Fruit fly (Drosophila melanogaster) whole organism, prepupa: Measurements from ENCODE around the gene CG31636.

Source experiments
- CG10631 ChIP-seq: fragments of 200-800 bp; sonication (Bioruptor generic); optimal IDR thresholded peaks from 2 replicates; lab custom pipeline; 2016; ENCODE audit warnings: missing biosample characterization, missing genetic modification characterization
- CG10669 ChIP-seq: fragments of 200-800 bp; sonication (Bioruptor generic); optimal IDR thresholded peaks from 3 replicates; lab custom pipeline; 2018; ENCODE audit warnings: missing biosample characterization, mild to moderate bottlenecking, missing genetic modification characterization, moderate library complexity
- CG11294 ChIP-seq: fragments of 200-800 bp; sonication (Bioruptor generic); IDR thresholded peaks from 2 replicates; pipeline ENCODE4 v1.3.6; 2022; ENCODE audit warnings: missing biosample characterization, missing genetic modification characterization
- CG11902 ChIP-seq: fragments of 200-800 bp; sonication (Bioruptor generic); optimal IDR thresholded peaks from 3 replicates; lab custom pipeline; 2016; ENCODE audit warnings: missing biosample characterization, missing genetic modification characterization
- CG15336 ChIP-seq: fragments of 200-800 bp; sonication (Bioruptor generic); IDR thresholded peaks from 2 replicates; pipeline ENCODE4 v1.3.6; 2022; ENCODE audit warnings: missing biosample characterization, missing genetic modification characterization
- CG32006 ChIP-seq: fragments of 200-800 bp; sonication (Bioruptor generic); optimal IDR thresholded peaks from 3 replicates; lab custom pipeline; 2017; ENCODE audit warnings: missing biosample characterization, mild to moderate bottlenecking, missing genetic modification characterization
- CG34406 ChIP-seq: fragments of 200-800 bp; sonication (Bioruptor generic); optimal IDR thresholded peaks from 3 replicates; lab custom pipeline; 2016; ENCODE audit warnings: missing biosample characterization, missing genetic modification characterization
- CG4318 ChIP-seq: fragments of 200-800 bp; sonication (Bioruptor generic); optimal IDR thresholded peaks from 3 replicates; lab custom pipeline; 2017; ENCODE audit warnings: missing biosample characterization, mild to moderate bottlenecking, missing genetic modification characterization
- CG6276 ChIP-seq: fragments of 200-800 bp; sonication (Bioruptor generic); optimal IDR thresholded peaks from 2 replicates; lab custom pipeline; 2017; ENCODE audit warnings: missing biosample characterization, mild to moderate bottlenecking, missing genetic modification characterization
- CG6792 ChIP-seq: fragments of 200-800 bp; sonication (Bioruptor generic); optimal IDR thresholded peaks from 3 replicates; lab custom pipeline; 2016; ENCODE audit warnings: missing biosample characterization, missing genetic modification characterization
- CG6854 ChIP-seq: fragments of 200-800 bp; sonication (Bioruptor generic); optimal IDR thresholded peaks from 2 replicates; lab custom pipeline; 2017; ENCODE audit warnings: missing biosample characterization, mild to moderate bottlenecking, missing genetic modification characterization
- CG8319 ChIP-seq: fragments of 200-800 bp; sonication (Bioruptor generic); optimal IDR thresholded peaks from 3 replicates; lab custom pipeline; 2016; ENCODE audit warnings: missing biosample characterization, missing genetic modification characterization
- CG8632 ChIP-seq: fragments of 200-800 bp; sonication (Bioruptor generic); optimal IDR thresholded peaks from 3 replicates; lab custom pipeline; 2016; ENCODE audit warnings: missing biosample characterization, missing genetic modification characterization
- Eip75B ChIP-seq: fragments of 200-800 bp; sonication (Bioruptor generic); optimal IDR thresholded peaks from 3 replicates; lab custom pipeline; 2016; ENCODE audit warnings: missing biosample characterization, missing genetic modification characterization
- Eip78C ChIP-seq: fragments of 200-800 bp; sonication (Bioruptor generic); peaks from one replicate; lab custom pipeline; 2016; ENCODE audit warnings: missing biosample characterization, missing genetic modification characterization
- Eip93F ChIP-seq: fragments of 200-800 bp; sonication (Bioruptor generic); optimal IDR thresholded peaks from 2 replicates; lab custom pipeline; 2016; ENCODE audit warnings: missing biosample characterization, mild to moderate bottlenecking, missing genetic modification characterization
- Ets21C ChIP-seq: fragments of 200-800 bp; sonication (Bioruptor generic); optimal IDR thresholded peaks from 3 replicates; lab custom pipeline; 2016; ENCODE audit warnings: missing biosample characterization, missing genetic modification characterization
- Ets96B ChIP-seq: fragments of 200-800 bp; optimal IDR thresholded peaks from 2 replicates; lab custom pipeline; 2019; ENCODE audit warnings: missing biosample characterization, mild to moderate bottlenecking, missing genetic modification characterization, moderate library complexity
- Gug ChIP-seq: fragments of 200-800 bp; sonication (Bioruptor generic); IDR thresholded peaks from 2 replicates; pipeline ENCODE4 v1.3.6; 2022; ENCODE audit warnings: missing biosample characterization, missing genetic modification characterization
- Hr39 ChIP-seq: fragments of 200-800 bp; sonication (Bioruptor generic); optimal IDR thresholded peaks from 2 replicates; lab custom pipeline; 2016; ENCODE audit warnings: missing biosample characterization, missing genetic modification characterization
- Lpt ChIP-seq: fragments of 200-800 bp; sonication (Bioruptor generic); optimal IDR thresholded peaks from 3 replicates; lab custom pipeline; 2016; ENCODE audit warnings: missing biosample characterization, missing genetic modification characterization
- Met ChIP-seq: fragments of 200-800 bp; sonication (Bioruptor generic); optimal IDR thresholded peaks from 3 replicates; lab custom pipeline; 2016; ENCODE audit warnings: missing biosample characterization, missing genetic modification characterization
- OdsH ChIP-seq: fragments of 200-800 bp; sonication (Bioruptor generic); optimal IDR thresholded peaks from 3 replicates; lab custom pipeline; 2016; ENCODE audit warnings: missing biosample characterization, missing genetic modification characterization
- Smox ChIP-seq: fragments of 200-800 bp; sonication (Bioruptor generic); optimal IDR thresholded peaks from 3 replicates; lab custom pipeline; 2016; ENCODE audit warnings: missing biosample characterization, missing genetic modification characterization
- Sox102F ChIP-seq: fragments of 200-800 bp; sonication (Bioruptor generic); optimal IDR thresholded peaks from 2 replicates; lab custom pipeline; 2016; ENCODE audit warnings: missing biosample characterization, mild to moderate bottlenecking, missing genetic modification characterization
- Sox14 ChIP-seq: fragments of 200-800 bp; sonication (Bioruptor generic); optimal IDR thresholded peaks from 3 replicates; lab custom pipeline; 2016; ENCODE audit warnings: missing biosample characterization, missing genetic modification characterization
- Sox15 ChIP-seq: fragments of 200-800 bp; sonication (Bioruptor generic); optimal IDR thresholded peaks from 3 replicates; lab custom pipeline; 2016; ENCODE audit warnings: missing biosample characterization, missing genetic modification characterization
- dac ChIP-seq: fragments of 200-800 bp; sonication (Bioruptor generic); optimal IDR thresholded peaks from 2 replicates; lab custom pipeline; 2017; ENCODE audit warnings: missing biosample characterization, mild to moderate bottlenecking, missing genetic modification characterization
- lz ChIP-seq: fragments of 200-800 bp; sonication (Bioruptor generic); optimal IDR thresholded peaks from 3 replicates; lab custom pipeline; 2016; ENCODE audit warnings: missing biosample characterization, missing genetic modification characterization
- net ChIP-seq: fragments of 200-800 bp; sonication (Bioruptor generic); optimal IDR thresholded peaks from 3 replicates; lab custom pipeline; 2016; ENCODE audit warnings: missing biosample characterization, missing genetic modification characterization
- pdm3 ChIP-seq: fragments of 200-800 bp; sonication (Bioruptor generic); optimal IDR thresholded peaks from 3 replicates; lab custom pipeline; 2016; ENCODE audit warnings: missing biosample characterization, missing genetic modification characterization
- salr ChIP-seq, 2 experiments: fragments of 200-800 bp; sonication (Bioruptor generic); optimal IDR thresholded peaks; 3 replicates each; lab custom pipeline; 2016 to 2018; ENCODE audit warnings: missing biosample characterization in 2 of 2, missing genetic modification characterization in 2 of 2, mild to moderate bottlenecking in 1 of 2
- spab ChIP-seq: fragments of 200-800 bp; sonication (Bioruptor generic); optimal IDR thresholded peaks from 2 replicates; lab custom pipeline; 2017; ENCODE audit warnings: missing biosample characterization, mild to moderate bottlenecking, missing genetic modification characterization, missing genetic modification reagents
- ss ChIP-seq, 2 experiments: fragments of 200-800 bp; sonication (Bioruptor generic); optimal IDR thresholded peaks; 2 replicates in 1 of 2; 3 replicates in 1 of 2; lab custom pipeline; 2017 to 2018; ENCODE audit warnings: mild to moderate bottlenecking in 2 of 2, missing biosample characterization in 2 of 2, missing genetic modification characterization in 2 of 2, moderate library complexity in 1 of 2
- svp ChIP-seq: fragments of 200-800 bp; sonication (Bioruptor generic); peaks from one replicate; lab custom pipeline; 2016; ENCODE audit warnings: missing biosample characterization, missing genetic modification characterization
- topi ChIP-seq: fragments of 200-800 bp; sonication (Bioruptor generic); optimal IDR thresholded peaks from 3 replicates; lab custom pipeline; 2016; ENCODE audit warnings: missing biosample characterization, missing genetic modification characterization
- vri ChIP-seq: fragments of 200-800 bp; sonication (Bioruptor generic); optimal IDR thresholded peaks from 3 replicates; lab custom pipeline; 2016; ENCODE audit warnings: missing biosample characterization, mild to moderate bottlenecking, missing genetic modification characterization

CG31636 gene

DNA sequence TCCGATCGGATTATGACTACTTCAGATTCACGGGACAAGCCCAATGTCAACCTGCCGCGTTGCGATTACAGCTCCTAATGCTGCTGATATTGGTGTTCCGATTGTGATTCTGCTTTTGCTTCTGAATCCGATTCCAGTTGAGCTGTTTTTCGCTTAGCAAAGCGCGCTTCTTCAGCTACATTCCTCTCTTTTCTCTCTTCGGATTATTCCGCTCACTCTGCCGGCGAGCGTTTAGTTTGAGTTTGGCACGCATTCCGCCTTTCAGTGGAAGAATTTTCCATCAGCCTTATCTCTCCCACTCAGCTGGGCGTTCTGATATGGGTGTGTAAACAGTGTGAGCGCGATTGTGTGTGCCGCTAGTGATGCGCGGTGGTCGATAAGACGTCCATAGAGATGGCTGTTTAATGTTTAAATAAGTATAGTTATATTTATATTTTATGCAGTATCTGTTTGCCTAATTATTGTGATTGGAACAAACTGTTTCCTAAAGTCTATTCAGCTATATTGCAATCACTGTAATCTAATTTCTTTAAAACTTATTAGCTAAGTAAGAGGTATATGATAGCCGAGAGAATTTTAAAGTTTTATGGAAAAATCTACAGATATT is 9.9 kb upstream of the CG31636 start, which contains the start of gene Galt (continued):
- TF ChIP-seq salr (GFP tag; optimal IDR thresholded peaks at IDR 0.05; lab: Kevin White, UChicago) (no peak), Gug (no peak), Sox14 (GFP tag; lab: Kevin White, UChicago) (peak; percentile 31), CG8319 (GFP tag; lab: Kevin White, UChicago) (no peak), lz (GFP tag; lab: Kevin White, UChicago) (peak; percentile 49), vri (peak; percentile 33), CG6276 (no peak), net (GFP tag; lab: Kevin White, UChicago) (peak; percentile 49), CG10631 (GFP tag; lab: Kevin White, UChicago) (peak; percentile 66), Eip75B (GFP tag; lab: Kevin White, UChicago) (peak; percentile 42), Sox102F (GFP tag; lab: Kevin White, UChicago) (no peak), Hr39 (GFP tag; lab: Kevin White, UChicago) (peak; percentile 17), CG6854 (GFP tag; lab: Kevin White, UChicago) (peak; percentile 86), dac (GFP tag; lab: Kevin White, UChicago) (no peak), Smox (GFP tag; lab: Kevin White, UChicago) (no peak), ss (GFP tag; optimal IDR thresholded peaks at IDR 0.05; lab: Kevin White, UChicago) (peak in 1 of 2 experiments; percentile 64), Met (GFP tag; lab: Kevin White, UChicago) (peak; percentile 52), CG6792 (GFP tag; lab: Kevin White, UChicago) (peak; percentile 36), spab (GFP tag; lab: Kevin White, UChicago) (no peak), CG34406 (GFP tag; lab: Kevin White, UChicago) (peak; percentile 34), topi (GFP tag; lab: Kevin White, UChicago) (peak; percentile 42), Sox15 (GFP tag; lab: Kevin White, UChicago) (no peak), Eip93F (GFP tag; lab: Kevin White, UChicago) (no peak), pdm3 (GFP tag; lab: Kevin White, UChicago) (no peak), OdsH (GFP tag; lab: Kevin White, UChicago) (no peak), Ets96B (peak; percentile 42), Ets21C (no peak), Lpt (GFP tag; lab: Kevin White, UChicago) (no peak), Eip78C (GFP tag; lab: Kevin White, UChicago) (peak; percentile 80), CG11902 (GFP tag; lab: Kevin White, UChicago) (no peak), CG32006 (GFP tag; lab: Kevin White, UChicago) (no peak), CG10669 (GFP tag; lab: Kevin White, UChicago) (no peak), svp (GFP tag; lab: Kevin White, UChicago) (peak; percentile 79)
- TF ChIP-seq, all 60 proteins: peak for 27

DNA sequence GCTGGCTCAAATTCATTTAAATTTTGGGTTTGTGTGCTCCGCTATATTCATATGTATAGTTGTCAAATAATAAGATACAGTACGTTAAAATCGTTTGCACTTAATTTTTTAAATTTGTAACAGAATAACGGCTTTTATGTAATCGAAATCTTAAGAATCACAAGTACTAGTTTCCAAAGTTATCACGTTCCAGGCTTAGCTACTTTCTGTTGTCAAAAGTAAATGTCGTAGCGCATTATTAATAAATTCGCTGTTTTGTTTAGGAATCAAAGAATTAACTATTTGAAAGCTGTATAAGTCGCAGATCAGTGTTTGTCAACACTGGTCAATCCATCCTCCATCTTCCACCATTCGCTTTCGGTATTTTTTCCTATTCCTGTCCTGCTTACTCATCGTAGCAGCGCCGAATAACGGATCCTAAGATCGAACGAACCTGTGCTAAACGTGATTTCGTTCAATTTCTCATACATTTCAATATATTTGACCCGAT is 5.7 kb upstream of the CG31636 start, which contains the start of the genes CG13771, CG34310 and cup:
TSS of gene CG13771 (minus strand) at position 51 of the 490 bp plus-strand sequence.
TSS of gene CG34310 (plus strand) at position 103 of the 490 bp plus-strand sequence.
TSS of gene cup (plus strand) at position 103 of the 490 bp plus-strand sequence.
- TF ChIP-seq CG8632 (GFP tag; lab: Kevin White, UChicago) (no peak), CG10669 (GFP tag; lab: Kevin White, UChicago) (no peak), CG4318 (GFP tag; lab: Kevin White, UChicago) (no peak), Lpt (GFP tag; lab: Kevin White, UChicago) (no peak), Eip78C (GFP tag; lab: Kevin White, UChicago) (peak; percentile 54), Eip75B (GFP tag; lab: Kevin White, UChicago) (no peak), CG11294 (GFP tag; lab: Robert Waterston, UW) (no peak), CG15336 (GFP tag; lab: Robert Waterston, UW) (no peak), Hr39 (GFP tag; lab: Kevin White, UChicago) (no peak)
- TF ChIP-seq, all 60 proteins: peak for 1
